Worm (Caenorhabditis elegans) whole organism, late embryonic: ENCODE data around the gene C06G4.6.

ENCODE experiments used
- C08G9.2 ChIP-seq: sonication (generic microtip); optimal IDR thresholded peaks from 2 replicates; lab custom pipeline; 2016; ENCODE audit warnings: mild to moderate bottlenecking, missing genetic modification characterization, moderate library complexity, missing compliant biosample characterization
- C38D4.7 ChIP-seq: fragments of 200-800 bp; sonication (Bioruptor generic); optimal IDR thresholded peaks from 2 replicates; lab custom pipeline; 2018; ENCODE audit warnings: mild to moderate bottlenecking, missing genetic modification characterization, moderate library complexity, missing compliant biosample characterization
- F13H6.1 ChIP-seq: sonication (generic microtip); optimal IDR thresholded peaks from 2 replicates; lab custom pipeline; 2016; ENCODE audit warnings: missing genetic modification characterization, missing compliant biosample characterization
- K02D7.2 ChIP-seq: sonication (generic microtip); optimal IDR thresholded peaks from 2 replicates; lab custom pipeline; 2017; ENCODE audit warnings: mild to moderate bottlenecking, missing genetic modification characterization, missing compliant biosample characterization
- T23F11.4 ChIP-seq: fragments of 200-800 bp; sonication (Bioruptor generic); optimal IDR thresholded peaks from 2 replicates; lab custom pipeline; 2018; ENCODE audit warnings: mild to moderate bottlenecking, missing genetic modification characterization, missing compliant biosample characterization
- Y22D7AL.16 ChIP-seq: sonication (generic microtip); optimal IDR thresholded peaks from 2 replicates; lab custom pipeline; 2016; ENCODE audit warnings: missing genetic modification characterization, missing compliant biosample characterization
- ahr-1 ChIP-seq: sonication (generic microtip); optimal IDR thresholded peaks from 2 replicates; lab custom pipeline; 2016; ENCODE audit warnings: missing genetic modification characterization, missing compliant biosample characterization
- ama-1 ChIP-seq: fragments of 150-350 bp; optimal IDR thresholded peaks from 2 replicates; lab custom pipeline; 2014
- ceh-19 ChIP-seq: fragments of 200-800 bp; sonication (Bioruptor generic); optimal IDR thresholded peaks from 2 replicates; lab custom pipeline; 2018; ENCODE audit warnings: mild to moderate bottlenecking, missing genetic modification characterization, missing compliant biosample characterization
- ceh-2 ChIP-seq: sonication (generic microtip); optimal IDR thresholded peaks from 2 replicates; lab custom pipeline; 2016; ENCODE audit warnings: missing genotype, missing genetic modification characterization, missing compliant biosample characterization
- ceh-22 ChIP-seq: sonication (generic microtip); optimal IDR thresholded peaks from 2 replicates; lab custom pipeline; 2017; ENCODE audit warnings: missing biosample characterization, missing genetic modification characterization
- ceh-34 ChIP-seq: sonication (generic microtip); optimal IDR thresholded peaks from 2 replicates; lab custom pipeline; 2016; ENCODE audit warnings: mild to moderate bottlenecking, missing genetic modification characterization, missing compliant biosample characterization
- ceh-48 ChIP-seq: sonication (generic microtip); optimal IDR thresholded peaks from 2 replicates; lab custom pipeline; 2016; ENCODE audit warnings: missing genetic modification characterization, inconsistent platforms, missing compliant biosample characterization
- ceh-9 ChIP-seq: sonication (generic microtip); optimal IDR thresholded peaks from 2 replicates; lab custom pipeline; 2016; ENCODE audit warnings: mild to moderate bottlenecking, missing genetic modification characterization, inconsistent platforms, missing compliant biosample characterization
- elt-4 ChIP-seq: sonication (generic microtip); optimal IDR thresholded peaks from 2 replicates; lab custom pipeline; 2016; ENCODE audit warnings: missing genetic modification characterization, missing compliant biosample characterization
- fkh-10 ChIP-seq: fragments of 150-350 bp; optimal IDR thresholded peaks from 2 replicates; lab custom pipeline; 2014; ENCODE audit warnings: missing biosample characterization, missing genetic modification reagents, missing genetic modification characterization
- hlh-13 ChIP-seq: fragments of 200-800 bp; sonication (Bioruptor generic); optimal IDR thresholded peaks from 2 replicates; lab custom pipeline; 2018; ENCODE audit warnings: mild to moderate bottlenecking, missing genetic modification characterization, missing compliant biosample characterization
- hlh-15 ChIP-seq: sonication (generic microtip); optimal IDR thresholded peaks from 2 replicates; lab custom pipeline; 2016; ENCODE audit warnings: missing genetic modification characterization, missing compliant biosample characterization
- hlh-30 ChIP-seq: sonication (generic microtip); optimal IDR thresholded peaks from 2 replicates; lab custom pipeline; 2017; ENCODE audit warnings: antibody characterized with exemption, missing genetic modification characterization, missing compliant biosample characterization; ENCODE audit not compliant: insufficient read depth
- hlh-6 ChIP-seq: sonication (generic microtip); optimal IDR thresholded peaks from 2 replicates; lab custom pipeline; 2016; ENCODE audit warnings: missing genotype, missing genetic modification characterization, missing compliant biosample characterization
- lim-6 ChIP-seq: sonication (generic microtip); optimal IDR thresholded peaks from 2 replicates; lab custom pipeline; 2016; ENCODE audit warnings: missing genetic modification characterization, missing compliant biosample characterization
- madf-2 ChIP-seq: sonication (generic microtip); optimal IDR thresholded peaks from 2 replicates; lab custom pipeline; 2017; ENCODE audit warnings: missing genetic modification characterization, missing compliant biosample characterization
- nfya-1 ChIP-seq: sonication (generic microtip); optimal IDR thresholded peaks from 2 replicates; lab custom pipeline; 2017; ENCODE audit warnings: missing genetic modification characterization, mild to moderate bottlenecking, missing compliant biosample characterization, antibody characterized with exemption, moderate library complexity
- nhr-11 ChIP-seq: fragments of 150-350 bp; optimal IDR thresholded peaks from 2 replicates; lab custom pipeline; 2014; ENCODE audit warnings: missing biosample characterization, missing genetic modification characterization
- nhr-232 ChIP-seq: sonication (generic microtip); optimal IDR thresholded peaks from 2 replicates; lab custom pipeline; 2016; ENCODE audit warnings: missing genetic modification characterization, missing compliant biosample characterization
- npax-4 ChIP-seq: sonication (generic microtip); optimal IDR thresholded peaks from 2 replicates; lab custom pipeline; 2016; ENCODE audit warnings: missing genetic modification characterization, missing compliant biosample characterization
- odd-2 ChIP-seq: sonication (generic microtip); optimal IDR thresholded peaks from 2 replicates; lab custom pipeline; 2017; ENCODE audit warnings: antibody characterized with exemption, mild to moderate bottlenecking, missing genetic modification characterization, missing compliant biosample characterization
- pag-3 ChIP-seq: sonication (generic microtip); optimal IDR thresholded peaks from 2 replicates; lab custom pipeline; 2016; ENCODE audit warnings: missing compliant biosample characterization, missing genetic modification characterization, borderline replicate concordance
- pat-9 ChIP-seq: fragments of 200-800 bp; sonication (Bioruptor generic); optimal IDR thresholded peaks from 2 replicates; lab custom pipeline; 2018; ENCODE audit warnings: mild to moderate bottlenecking, missing genetic modification characterization, moderate library complexity, missing compliant biosample characterization
- pax-1 ChIP-seq: fragments of 150-350 bp; optimal IDR thresholded peaks from 2 replicates; lab custom pipeline; 2014; ENCODE audit warnings: missing biosample characterization, missing genetic modification characterization
- pha-4 ChIP-seq: fragments of 150-350 bp; optimal IDR thresholded peaks from 2 replicates; lab custom pipeline; 2018; ENCODE audit warnings: missing biosample characterization, missing genetic modification reagents, missing genetic modification characterization
- pros-1 ChIP-seq: fragments of 150-350 bp; optimal IDR thresholded peaks from 2 replicates; lab custom pipeline; 2014; ENCODE audit warnings: missing biosample characterization, missing genetic modification reagents, missing genetic modification characterization
- ref-2 ChIP-seq: sonication (generic microtip); optimal IDR thresholded peaks from 2 replicates; lab custom pipeline; 2016; ENCODE audit warnings: missing genetic modification characterization, missing compliant biosample characterization
- rnt-1 ChIP-seq: sonication (generic microtip); optimal IDR thresholded peaks from 2 replicates; lab custom pipeline; 2016; ENCODE audit warnings: missing genetic modification characterization, missing compliant biosample characterization
- sox-2 ChIP-seq: fragments of 200-800 bp; sonication (Bioruptor generic); IDR thresholded peaks from 2 replicates; pipeline ENCODE4 v1.3.6; 2022; ENCODE audit warnings: missing genetic modification reagents, missing genetic modification characterization, missing compliant biosample characterization
- syd-9 ChIP-seq: sonication (generic microtip); optimal IDR thresholded peaks from 2 replicates; lab custom pipeline; 2016; ENCODE audit warnings: mild to moderate bottlenecking, missing genetic modification characterization, moderate library complexity, missing compliant biosample characterization
- tbx-7 ChIP-seq: sonication (generic microtip); optimal IDR thresholded peaks from 2 replicates; lab custom pipeline; 2016; ENCODE audit warnings: missing genotype, missing genetic modification characterization, missing compliant biosample characterization
- ttx-3 ChIP-seq: sonication (generic microtip); optimal IDR thresholded peaks from 2 replicates; lab custom pipeline; 2016; ENCODE audit warnings: missing genetic modification reagents, missing genetic modification characterization, missing compliant biosample characterization
- unc-3 ChIP-seq, 2 experiments: fragments of 200-800 bp in 1 of 2; sonication (Bioruptor generic) in 1 of 2; sonication (generic microtip) in 1 of 2; conservative IDR thresholded peaks in 1 of 2; optimal IDR thresholded peaks in 1 of 2; 2 replicates each; pipeline versions ENCODE4 v1.3.6 to Lab custom; 2016 to 2022; ENCODE audit warnings: missing compliant biosample characterization in 2 of 2, missing genetic modification characterization in 2 of 2, missing genetic modification reagents in 1 of 2
- unc-55 ChIP-seq: sonication (generic microtip); optimal IDR thresholded peaks from 2 replicates; lab custom pipeline; 2017; ENCODE audit warnings: missing biosample characterization, missing genetic modification reagents, missing genetic modification characterization
- zip-5 ChIP-seq: sonication (generic microtip); optimal IDR thresholded peaks from 2 replicates; lab custom pipeline; 2016; ENCODE audit warnings: missing genetic modification characterization, missing compliant biosample characterization
- ztf-16 ChIP-seq: sonication (generic microtip); optimal IDR thresholded peaks from 2 replicates; lab custom pipeline; 2017; ENCODE audit warnings: missing genetic modification characterization, missing compliant biosample characterization

Gene C06G4.6

DNA sequence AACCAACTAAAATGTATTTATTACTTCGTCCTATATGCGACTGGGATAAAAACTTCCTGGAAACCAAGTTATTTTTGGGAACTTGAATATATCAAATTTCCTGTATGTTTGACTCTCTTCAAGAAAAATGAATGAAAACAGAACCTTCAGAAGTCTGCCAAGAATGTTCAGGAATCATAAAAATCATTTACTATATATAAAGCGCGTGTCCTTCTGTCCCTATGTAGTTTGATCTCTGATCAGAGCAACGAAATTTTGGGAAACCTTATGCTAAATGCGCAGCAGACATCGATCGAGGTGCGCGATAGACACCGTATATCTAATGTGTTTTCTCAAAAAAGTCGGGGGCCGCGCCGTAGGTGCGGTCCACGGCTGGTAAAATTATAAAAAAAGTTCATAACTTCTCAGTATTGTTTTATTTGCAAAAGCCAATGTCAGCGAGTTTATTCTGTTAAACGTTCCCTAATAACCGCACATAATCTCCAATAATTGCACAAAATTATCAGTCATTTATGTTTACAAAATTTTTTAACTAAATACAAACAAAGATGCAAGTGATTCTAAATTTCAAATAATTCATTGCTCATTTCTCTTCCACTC lies 6.6 kb upstream of the C06G4.6 start:
- TF ChIP-seq C08G9.2 (tag; lab: Kevin White, UChicago) (no peak), hlh-6 (no peak), ceh-9 (tag; lab: Kevin White, UChicago) (no peak), ceh-22 (no peak), pax-1 (tag; lab: Kevin White, UChicago) (no peak), pha-4 (tag; lab: Kevin White, UChicago) (no peak), odd-2 (tag; lab: Kevin White, UChicago) (no peak), F13H6.1 (no peak)
- TF ChIP-seq, all 69 proteins: peak for 0

DNA sequence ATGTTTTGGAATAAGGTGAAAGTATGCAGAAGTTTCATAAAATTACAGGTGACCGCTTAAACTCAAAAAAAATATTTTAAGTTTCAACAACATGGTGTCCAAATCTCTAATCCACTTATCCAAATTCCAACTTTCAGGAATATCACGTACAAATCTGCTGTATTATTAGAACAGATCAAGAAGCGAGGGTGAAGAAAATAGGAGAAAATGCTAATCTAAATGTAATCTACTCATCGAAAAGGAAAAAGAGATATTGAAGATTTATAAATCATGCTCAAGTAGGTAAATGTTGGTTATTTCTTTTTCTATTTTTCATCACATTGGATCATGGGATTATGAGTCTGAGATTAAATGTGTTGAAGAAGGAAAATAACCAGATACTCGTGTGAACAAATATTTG lies 2.6 kb upstream of the C06G4.6 start:
- no peak for TF ChIP-seq unc-3 (GFP tag; conservative IDR thresholded peaks at IDR 0.05; lab: Robert Waterston, UW)
- no peak for TF ChIP-seq unc-3 (tag; optimal IDR thresholded peaks at IDR 0.05; lab: Kevin White, UChicago)
- no peak for TF ChIP-seq rnt-1 (tag; lab: Kevin White, UChicago)
- no peak for TF ChIP-seq ceh-19 (GFP tag; lab: Kevin White, UChicago)
- TF ChIP-seq Y22D7AL.16 (tag; lab: Kevin White, UChicago), result no peak
- no peak for TF ChIP-seq madf-2
- TF ChIP-seq ttx-3 (tag; lab: Kevin White, UChicago), result no peak
- TF ChIP-seq ama-1 (lab: Kevin White, UChicago), result no peak
- no peak for TF ChIP-seq lim-6
- TF ChIP-seq ztf-16 (tag; lab: Kevin White, UChicago), result no peak

DNA sequence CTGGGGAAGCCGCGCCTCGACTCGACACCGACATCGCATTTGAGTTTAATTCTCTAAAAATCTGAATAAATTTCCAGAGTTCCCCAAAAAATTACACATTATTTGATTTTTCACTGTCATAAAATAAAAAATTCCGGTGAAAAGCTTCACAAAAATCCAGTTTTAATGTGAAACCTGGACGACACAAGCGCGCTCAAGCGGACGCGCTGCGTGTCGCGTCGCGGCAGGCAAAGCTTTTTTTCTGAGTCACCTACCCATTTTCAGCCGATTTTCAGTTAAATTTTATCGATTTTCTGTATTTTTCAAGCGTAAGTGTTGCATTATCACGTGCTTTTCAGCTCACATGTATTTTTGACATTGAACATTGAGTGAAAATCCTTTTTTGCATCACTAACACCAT lies 5.6 kb downstream of the C06G4.6 start, which contains the start of gene cit-1.1:
TSS of gene cit-1.1 (minus strand) at position 53 of the 400 bp plus-strand sequence.
- TF ChIP-seq hlh-30 (peak; percentile 22), F13H6.1 (no peak)

DNA sequence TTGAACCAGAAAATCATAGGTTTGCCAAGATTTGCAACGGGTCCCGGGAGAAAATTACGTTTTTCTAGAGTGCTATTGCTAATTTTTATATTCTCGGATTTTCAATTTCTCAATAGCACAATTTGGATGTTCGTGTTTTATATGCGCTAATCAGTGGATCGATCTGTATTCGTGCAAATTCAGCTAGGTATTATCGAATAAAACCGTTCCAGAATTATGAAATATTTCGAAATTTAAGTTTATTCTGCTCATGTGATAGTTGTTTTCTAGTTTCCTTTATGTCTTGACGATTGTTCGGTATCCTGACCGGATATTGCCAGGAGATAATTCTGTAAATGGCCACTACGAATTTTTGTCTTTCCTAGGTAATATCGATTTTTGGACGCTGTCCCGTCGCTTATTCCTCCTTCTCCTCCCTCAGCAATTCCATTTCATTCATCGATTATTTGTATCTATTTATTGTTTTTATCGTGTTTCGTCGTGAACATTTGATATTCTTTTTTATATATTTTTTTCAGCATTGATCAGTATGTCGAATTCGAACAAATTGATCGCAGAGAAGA lies 6.2 kb downstream of the C06G4.6 start, which contains the start of gene cit-1.2:
TSS of gene cit-1.2 (plus strand) at position 513 of the 563 bp plus-strand sequence.
- TF ChIP-seq F13H6.1 (no peak), ceh-2 (tag; lab: Kevin White, UChicago) (no peak), ahr-1 (tag; lab: Kevin White, UChicago) (no peak), ceh-48 (peak; percentile 11)

DNA sequence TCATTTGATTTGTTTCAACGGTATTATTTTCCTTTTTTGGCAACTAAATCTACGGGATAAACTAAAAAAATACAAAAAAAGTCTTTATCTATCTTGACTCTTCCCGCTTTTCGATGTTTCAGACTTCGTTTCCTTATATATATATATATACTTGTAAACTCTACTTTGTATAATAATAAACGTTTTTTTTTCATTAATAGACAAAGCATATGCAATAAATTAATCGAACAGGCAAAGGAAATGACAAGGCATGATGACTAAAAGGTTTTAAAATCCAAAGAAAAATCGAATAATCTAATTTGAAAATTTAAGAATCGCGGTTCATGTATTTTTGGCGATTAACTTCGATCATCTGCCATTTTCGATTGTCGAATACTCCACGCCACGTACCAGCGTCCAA lies 9.4 kb downstream of the C06G4.6 start:
- TF ChIP-seq T23F11.4 (GFP tag; lab: Kevin White, UChicago) (no peak), madf-2 (no peak), hlh-30 (no peak), hlh-13 (GFP tag; lab: Kevin White, UChicago) (no peak), nhr-232 (no peak), npax-4 (tag; lab: Kevin White, UChicago) (no peak), syd-9 (tag; lab: Kevin White, UChicago) (no peak), unc-55 (GFP tag; lab: Kevin White, UChicago) (no peak), ahr-1 (tag; lab: Kevin White, UChicago) (no peak), K02D7.2 (tag; lab: Kevin White, UChicago) (no peak), hlh-15 (tag; lab: Kevin White, UChicago) (no peak), pat-9 (no peak), ref-2 (tag; lab: Kevin White, UChicago) (no peak), F13H6.1 (no peak), odd-2 (tag; lab: Kevin White, UChicago) (no peak)

DNA sequence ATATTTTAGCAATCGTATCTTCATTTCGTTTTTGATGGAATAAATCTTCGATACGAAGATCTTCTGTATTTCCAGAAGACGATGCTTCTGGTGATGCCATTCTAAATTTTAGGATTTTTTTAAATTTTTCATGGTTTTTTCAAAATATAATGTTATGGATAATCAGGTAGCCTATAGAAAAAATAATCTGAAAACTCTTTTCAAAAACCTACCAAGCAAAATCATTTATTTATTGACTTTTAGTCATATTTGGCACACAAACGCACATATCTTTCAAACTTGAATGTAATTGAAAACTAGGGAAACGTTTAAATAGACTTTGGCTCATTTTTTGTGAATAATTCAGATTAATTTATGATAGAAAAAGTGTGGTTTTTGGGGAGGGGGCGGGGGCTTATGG lies 12.2 kb downstream of the C06G4.6 start, which contains the start of gene F44B9.5:
TSS of gene F44B9.5 (minus strand) at position 101 of the 400 bp plus-strand sequence.
- TF ChIP-seq unc-55 (GFP tag; lab: Kevin White, UChicago) (no peak), zip-5 (tag; lab: Kevin White, UChicago) (no peak), fkh-10 (GFP tag; lab: Kevin White, UChicago) (no peak), ztf-16 (tag; lab: Kevin White, UChicago) (no peak), elt-4 (tag; lab: Kevin White, UChicago) (no peak), C38D4.7 (no peak), pros-1 (no peak), hlh-15 (tag; lab: Kevin White, UChicago) (no peak), hlh-30 (no peak), nfya-1 (tag; lab: Kevin White, UChicago) (no peak), tbx-7 (tag; lab: Kevin White, UChicago) (no peak), pag-3 (tag; lab: Kevin White, UChicago) (no peak), pax-1 (tag; lab: Kevin White, UChicago) (no peak), sox-2 (GFP tag; lab: Robert Waterston, UW) (no peak), nhr-11 (tag; lab: Kevin White, UChicago) (no peak), odd-2 (tag; lab: Kevin White, UChicago) (no peak), ceh-2 (tag; lab: Kevin White, UChicago) (no peak), ceh-34 (no peak)
